Fruit fly (Drosophila melanogaster): ENCODE measurements around the gene TfIIA-S-2.

The TfIIA-S-2 gene

dm6 chrX:1026511-1026910 lies 15.1 kb upstream of the TfIIA-S-2 start, which contains the start of the genes CG32814, CG11638 and CG3021 (continued):
- TF ChIP-seq lov (optimal IDR thresholded peaks at IDR 0.05) (no peak), lov (GFP tag; IDR thresholded peaks at IDR 0.05) (no peak), CG13123 (GFP tag; optimal IDR thresholded peaks at IDR 0.05) (no peak), Awh (GFP tag; IDR thresholded peaks at IDR 0.05) (no peak), Fer2 (tag; optimal IDR thresholded peaks at IDR 0.05) (no peak), CG11398 (GFP tag; optimal IDR thresholded peaks at IDR 0.05) (peak; percentile 22), sens (GFP tag) (peak; percentile 89), luna (GFP tag; optimal IDR thresholded peaks at IDR 0.05) (no peak), toy (GFP tag; IDR thresholded peaks at IDR 0.05) (no peak), sr (GFP tag; IDR thresholded peaks at IDR 0.05) (no peak), Mes4 (GFP tag; optimal IDR thresholded peaks at IDR 0.05) (no peak), gt (GFP tag; IDR thresholded peaks at IDR 0.05) (no peak), schlank (tag; optimal IDR thresholded peaks at IDR 0.05) (no peak), Opbp (GFP tag; IDR thresholded peaks at IDR 0.05; ENCODE audit: partially characterized antibody) (peak; percentile 59), usp (GFP tag; optimal IDR thresholded peaks at IDR 0.05) (no peak), kni (GFP tag; optimal IDR thresholded peaks at IDR 0.05) (peak; percentile 23), CG12236 (GFP tag; optimal IDR thresholded peaks at IDR 0.05) (no peak), CG3847 (GFP tag; IDR thresholded peaks at IDR 0.05) (no peak), her (GFP tag; optimal IDR thresholded peaks at IDR 0.05) (no peak), jigr1 (GFP tag; IDR thresholded peaks at IDR 0.05) (no peak), scrt (GFP tag; optimal IDR thresholded peaks at IDR 0.05) (no peak), nerfin-1 (tag; optimal IDR thresholded peaks at IDR 0.05) (peak; percentile 41), Drgx (GFP tag; IDR thresholded peaks at IDR 0.05) (no peak), CG10366 (GFP tag; IDR thresholded peaks at IDR 0.05) (no peak), slbo (GFP tag; IDR thresholded peaks at IDR 0.05) (no peak), CG11723 (GFP tag; optimal IDR thresholded peaks at IDR 0.05) (no peak), lbe (GFP tag; optimal IDR thresholded peaks at IDR 0.05) (no peak), Neu2 (GFP tag; optimal IDR thresholded peaks at IDR 0.05; ENCODE audit: borderline replicate concordance) (no peak), CG11560 (tag; IDR thresholded peaks at IDR 0.05) (no peak), CG32767 (GFP tag; IDR thresholded peaks at IDR 0.05) (no peak), NK7.1 (GFP tag; optimal IDR thresholded peaks at IDR 0.05) (no peak), B-H2 (GFP tag; optimal IDR thresholded peaks at IDR 0.05) (peak; percentile 5), dan (GFP tag; IDR thresholded peaks at IDR 0.05) (no peak), tgo (GFP tag; IDR thresholded peaks at IDR 0.05) (no peak), CG13894 (tag; optimal IDR thresholded peaks at IDR 0.05) (no peak), ase (GFP tag; IDR thresholded peaks at IDR 0.05) (0 out of 3 replicates have a peak, but pooled peaks have one; percentile 8), CG10147 (GFP tag; optimal IDR thresholded peaks at IDR 0.05) (no peak), Taf1 (GFP tag; IDR thresholded peaks at IDR 0.05) (no peak)

- peak; percentile 21 for TF ChIP-seq CG1603 (tag; optimal IDR thresholded peaks at IDR 0.05)
- TF ChIP-seq Sry-δ (GFP tag; optimal IDR thresholded peaks at IDR 0.05): no peak
- peak; percentile 7 for TF ChIP-seq Sox102F (GFP tag; optimal IDR thresholded peaks at IDR 0.05)
- no peak for TF ChIP-seq CG13287 (GFP tag; IDR thresholded peaks at IDR 0.05; ENCODE audit: partially characterized antibody)
- TF ChIP-seq Oli (tag; optimal IDR thresholded peaks at IDR 0.05): no peak
- TF ChIP-seq insv (GFP tag; optimal IDR thresholded peaks at IDR 0.05): peak in 1 of 2 experiments; percentile 22
- no peak for TF ChIP-seq CG31388 (GFP tag; optimal IDR thresholded peaks at IDR 0.05)
- TF ChIP-seq Elba2 (GFP tag; optimal IDR thresholded peaks at IDR 0.05): no peak
- peak; percentile 31; the same call in 1 of the 3 replicates for TF ChIP-seq gce (GFP tag; IDR thresholded peaks at IDR 0.05)
- TF ChIP-seq kay (GFP tag; optimal IDR thresholded peaks at IDR 0.05): no peak
- TF ChIP-seq fd64A (GFP tag; optimal IDR thresholded peaks at IDR 0.05): no peak
- TF ChIP-seq dm (GFP tag; optimal IDR thresholded peaks at IDR 0.05): no peak
- TF ChIP-seq slou (GFP tag; optimal IDR thresholded peaks at IDR 0.05): no peak
- no peak for TF ChIP-seq ind (GFP tag; optimal IDR thresholded peaks at IDR 0.05)
- TF ChIP-seq vnd (GFP tag; IDR thresholded peaks at IDR 0.05; ENCODE audit: partially characterized antibody): no peak
- TF ChIP-seq z (GFP tag; IDR thresholded peaks at IDR 0.05): peak; percentile 95
Measured at dm6 chrX:1009468-1010259, 1.8 kb downstream of the TfIIA-S-2 start.

Measured in whole organism, embryonic.